Fruit fly (Drosophila melanogaster) whole organism, embryonic: ENCODE measurements around the gene Pis.

ENCODE experiments used
- Ada2b ChIP-seq: fragments of 200-800 bp; sonication (Bioruptor generic); IDR thresholded peaks from 2 replicates; pipeline ENCODE4 v1.3.6; 2022; ENCODE audit warnings: missing biosample characterization, missing genetic modification characterization
- Antp ChIP-seq: fragments of 200-800 bp; sonication (Bioruptor generic); optimal IDR thresholded peaks from 3 replicates; lab custom pipeline; 2016; ENCODE audit warnings: missing biosample characterization, missing genetic modification characterization
- Asciz ChIP-seq: fragments of 200-800 bp; sonication (Bioruptor generic); optimal IDR thresholded peaks from 2 replicates; lab custom pipeline; 2017; ENCODE audit warnings: missing biosample characterization, mild to moderate bottlenecking, missing genetic modification characterization, missing genetic modification reagents
- Bgb ChIP-seq: fragments of 200-800 bp; sonication (Bioruptor generic); IDR thresholded peaks from 2 replicates; pipeline ENCODE4 v1.3.6; 2022; ENCODE audit warnings: missing biosample characterization, missing genetic modification characterization; ENCODE audit not compliant: partially characterized antibody
- CG12219 ChIP-seq: fragments of 200-800 bp; sonication (Bioruptor generic); optimal IDR thresholded peaks from 3 replicates; lab custom pipeline; 2018; ENCODE audit warnings: missing biosample characterization, mild to moderate bottlenecking, missing genetic modification characterization
- CG12236 ChIP-seq: fragments of 200-800 bp; sonication (Bioruptor generic); optimal IDR thresholded peaks from 2 replicates; lab custom pipeline; 2016; ENCODE audit warnings: missing biosample characterization, missing genetic modification characterization
- CG12391 ChIP-seq: fragments of 200-800 bp; sonication (Bioruptor generic); optimal IDR thresholded peaks from 3 replicates; lab custom pipeline; 2018; ENCODE audit warnings: missing biosample characterization, mild to moderate bottlenecking, missing genetic modification characterization, moderate library complexity
- CG15011 ChIP-seq: fragments of 200-800 bp; sonication (Bioruptor generic); optimal IDR thresholded peaks from 3 replicates; lab custom pipeline; 2018; ENCODE audit warnings: missing biosample characterization, mild to moderate bottlenecking, missing genetic modification characterization
- CG17385 ChIP-seq: fragments of 200-800 bp; sonication (Bioruptor generic); optimal IDR thresholded peaks from 3 replicates; lab custom pipeline; 2018; ENCODE audit warnings: missing biosample characterization, mild to moderate bottlenecking, missing genetic modification characterization
- CG2678 ChIP-seq: fragments of 200-800 bp; sonication (Bioruptor generic); optimal IDR thresholded peaks from 3 replicates; lab custom pipeline; 2019; ENCODE audit warnings: missing biosample characterization, mild to moderate bottlenecking, missing genetic modification characterization, moderate library complexity
- CG3065 ChIP-seq: fragments of 200-800 bp; sonication (Bioruptor generic); optimal IDR thresholded peaks from 2 replicates; lab custom pipeline; 2016; ENCODE audit warnings: missing biosample characterization, missing genetic modification characterization
- CG33213 ChIP-seq: fragments of 200-800 bp; sonication (Bioruptor generic); optimal IDR thresholded peaks from 3 replicates; lab custom pipeline; 2016; ENCODE audit warnings: missing biosample characterization, missing genetic modification characterization
- CG33557 ChIP-seq: fragments of 200-800 bp; sonication (Bioruptor generic); optimal IDR thresholded peaks from 2 replicates; lab custom pipeline; 2019; ENCODE audit warnings: missing biosample characterization, mild to moderate bottlenecking, missing genetic modification characterization, moderate library complexity
- CG42726 ChIP-seq: fragments of 200-800 bp; sonication (Bioruptor generic); IDR thresholded peaks from 2 replicates; pipeline ENCODE4 v1.3.6; 2022; ENCODE audit warnings: missing biosample characterization, missing genetic modification characterization; ENCODE audit not compliant: partially characterized antibody
- CG43689 ChIP-seq: fragments of 200-800 bp; sonication (Bioruptor generic); IDR thresholded peaks from 2 replicates; pipeline ENCODE4 v1.3.6; 2022; ENCODE audit warnings: missing biosample characterization, missing genetic modification characterization
- CG4424 ChIP-seq: fragments of 200-800 bp; sonication (Bioruptor generic); optimal IDR thresholded peaks from 3 replicates; lab custom pipeline; 2016; ENCODE audit warnings: missing biosample characterization, missing genetic modification characterization
- CG7745 ChIP-seq: fragments of 200-800 bp; sonication (Bioruptor generic); optimal IDR thresholded peaks from 2 replicates; lab custom pipeline; 2018; ENCODE audit warnings: missing biosample characterization, mild to moderate bottlenecking, missing genetic modification characterization, moderate library complexity
- CG8944 ChIP-seq: fragments of 200-800 bp; sonication (Bioruptor generic); optimal IDR thresholded peaks from 3 replicates; lab custom pipeline; 2016; ENCODE audit warnings: missing biosample characterization, missing genetic modification characterization
- CG9876 ChIP-seq: fragments of 200-800 bp; sonication (Bioruptor generic); optimal IDR thresholded peaks from 2 replicates; lab custom pipeline; 2016; ENCODE audit warnings: missing biosample characterization, missing genetic modification characterization
- Dad ChIP-seq: fragments of 200-800 bp; sonication (Bioruptor generic); optimal IDR thresholded peaks from 3 replicates; lab custom pipeline; 2016; ENCODE audit warnings: missing biosample characterization, missing genetic modification characterization
- HmgD ChIP-seq: fragments of 200-800 bp; sonication (Bioruptor generic); optimal IDR thresholded peaks from 3 replicates; lab custom pipeline; 2016; ENCODE audit warnings: missing biosample characterization, missing genetic modification characterization
- Hsf ChIP-seq: fragments of 200-800 bp; sonication (Bioruptor generic); optimal IDR thresholded peaks from 3 replicates; lab custom pipeline; 2016; ENCODE audit warnings: missing biosample characterization, missing genetic modification characterization
- Max ChIP-seq: fragments of 200-800 bp; sonication (Bioruptor generic); optimal IDR thresholded peaks from 2 replicates; lab custom pipeline; 2016; ENCODE audit warnings: missing biosample characterization, mild to moderate bottlenecking, missing genetic modification characterization
- NC2β ChIP-seq: fragments of 200-800 bp; sonication (Bioruptor generic); optimal IDR thresholded peaks from 2 replicates; lab custom pipeline; 2016; ENCODE audit warnings: missing biosample characterization, missing genetic modification characterization
- Nf-YC ChIP-seq: fragments of 200-800 bp; optimal IDR thresholded peaks from 3 replicates; lab custom pipeline; 2019; ENCODE audit warnings: missing biosample characterization, mild to moderate bottlenecking, missing genetic modification characterization, moderate library complexity
- Ptx1 ChIP-seq: fragments of 200-800 bp; sonication (Bioruptor generic); IDR thresholded peaks from 2 replicates; pipeline ENCODE4 v1.3.6; 2022; ENCODE audit warnings: missing biosample characterization, missing genetic modification characterization
- Rx ChIP-seq: fragments of 200-800 bp; sonication (Bioruptor generic); IDR thresholded peaks from 2 replicates; pipeline ENCODE4 v1.3.6; 2022; ENCODE audit warnings: missing biosample characterization, missing genetic modification characterization
- Sry-β ChIP-seq: fragments of 200-800 bp; sonication (Bioruptor generic); optimal IDR thresholded peaks from 2 replicates; lab custom pipeline; 2018; ENCODE audit warnings: missing biosample characterization, mild to moderate bottlenecking, missing genetic modification characterization, moderate library complexity
- Tbp ChIP-seq: fragments of >200 bp; optimal IDR thresholded peaks from 2 replicates; lab custom pipeline; 2018; ENCODE audit warnings: missing biosample characterization, missing genetic modification characterization
- Trl ChIP-seq, 3 experiments: fragments of >200 bp in 2 of 3; fragments of 200-800 bp in 1 of 3; sonication (Bioruptor generic) in 1 of 3; optimal IDR thresholded peaks; 2 replicates in 1 of 3; 3 replicates in 2 of 3; lab custom pipeline; 2016 to 2017; ENCODE audit warnings: missing biosample characterization in 1 of 3, missing genetic modification characterization in 1 of 3
- ab ChIP-seq: fragments of 200-800 bp; sonication (Bioruptor generic); optimal IDR thresholded peaks from 2 replicates; lab custom pipeline; 2016; ENCODE audit warnings: missing biosample characterization, missing genetic modification characterization
- abd-A ChIP-seq: fragments of 200-800 bp; sonication (Bioruptor generic); optimal IDR thresholded peaks from 3 replicates; lab custom pipeline; 2019; ENCODE audit warnings: missing biosample characterization, mild to moderate bottlenecking, missing genetic modification characterization, moderate library complexity
- ac ChIP-seq: fragments of 200-800 bp; sonication (Bioruptor generic); optimal IDR thresholded peaks from 3 replicates; lab custom pipeline; 2017; ENCODE audit warnings: missing biosample characterization, mild to moderate bottlenecking, missing genetic modification characterization
- ap ChIP-seq: fragments of 200-800 bp; sonication (Bioruptor generic); IDR thresholded peaks from 2 replicates; pipeline ENCODE4 v1.3.6; 2022; ENCODE audit warnings: missing biosample characterization, missing genetic modification characterization
- ci ChIP-seq: fragments of 200-800 bp; sonication (Bioruptor generic); IDR thresholded peaks from 3 replicates; pipeline ENCODE4 v1.3.6; 2022; ENCODE audit warnings: missing biosample characterization, missing genetic modification characterization
- dan ChIP-seq: fragments of 200-800 bp; sonication (Bioruptor generic); IDR thresholded peaks from 2 replicates; pipeline ENCODE4 v1.3.6; 2022; ENCODE audit warnings: missing biosample characterization, missing genetic modification characterization
- disco-r ChIP-seq: fragments of 200-800 bp; sonication (Bioruptor generic); optimal IDR thresholded peaks from 2 replicates; lab custom pipeline; 2016; ENCODE audit warnings: missing biosample characterization, missing genetic modification characterization
- emc ChIP-seq: fragments of 200-800 bp; sonication (Bioruptor generic); optimal IDR thresholded peaks from 2 replicates; lab custom pipeline; 2016; ENCODE audit warnings: missing biosample characterization, missing genetic modification characterization
- ewg ChIP-seq: fragments of 200-800 bp; sonication (Bioruptor generic); optimal IDR thresholded peaks from 3 replicates; lab custom pipeline; 2017; ENCODE audit warnings: mild to moderate bottlenecking, missing biosample characterization, missing genetic modification reagents, missing genetic modification characterization
- gro ChIP-seq: fragments of 200-800 bp; sonication (Bioruptor generic); optimal IDR thresholded peaks from 2 replicates; lab custom pipeline; 2016; ENCODE audit warnings: missing biosample characterization, missing genetic modification characterization
- hkb ChIP-seq, 2 experiments: fragments of 200-800 bp in 1 of 2; fragments of >200 bp in 1 of 2; sonication (Bioruptor generic) in 1 of 2; IDR thresholded peaks in 1 of 2; optimal IDR thresholded peaks in 1 of 2; 2 replicates each; pipeline versions ENCODE4 v1.3.6 to Lab custom; 2017 to 2022; ENCODE audit warnings: missing biosample characterization in 1 of 2, missing genetic modification characterization in 1 of 2
- ind ChIP-seq: fragments of 200-800 bp; sonication (Bioruptor generic); optimal IDR thresholded peaks from 3 replicates; lab custom pipeline; 2016; ENCODE audit warnings: missing biosample characterization, missing genetic modification characterization
- ken ChIP-seq: fragments of 200-800 bp; sonication (Bioruptor generic); IDR thresholded peaks from 3 replicates; pipeline ENCODE4 v1.3.6; 2022; ENCODE audit warnings: missing biosample characterization, missing genetic modification characterization
- nau ChIP-seq: fragments of 200-800 bp; sonication (Bioruptor generic); optimal IDR thresholded peaks from 3 replicates; lab custom pipeline; 2017; ENCODE audit warnings: missing biosample characterization, mild to moderate bottlenecking, missing genetic modification characterization, missing genetic modification reagents
- org-1 ChIP-seq: fragments of 200-800 bp; sonication (Bioruptor generic); optimal IDR thresholded peaks from 2 replicates; lab custom pipeline; 2017; ENCODE audit warnings: missing biosample characterization, missing genetic modification characterization
- pan ChIP-seq, 4 experiments: fragments of >200 bp in 3 of 4; fragments of 200-800 bp in 1 of 4; sonication (Bioruptor generic) in 1 of 4; optimal IDR thresholded peaks in 3 of 4; IDR thresholded peaks in 1 of 4; 2 replicates each; pipeline versions ENCODE4 v1.3.6 to Lab custom; 2017 to 2022; ENCODE audit warnings: missing biosample characterization in 2 of 4, missing genetic modification characterization in 2 of 4, mixed read lengths in 1 of 4
- phol ChIP-seq: fragments of 200-800 bp; sonication (Bioruptor generic); optimal IDR thresholded peaks from 3 replicates; lab custom pipeline; 2018; ENCODE audit warnings: missing biosample characterization, mild to moderate bottlenecking, missing genetic modification characterization, moderate library complexity
- sisA ChIP-seq: fragments of 200-800 bp; sonication (Bioruptor generic); IDR thresholded peaks from 2 replicates; pipeline ENCODE4 v1.3.6; 2022; ENCODE audit warnings: missing biosample characterization, missing genetic modification characterization
- tgo ChIP-seq: fragments of 200-800 bp; sonication (Bioruptor generic); IDR thresholded peaks from 3 replicates; pipeline ENCODE4 v1.3.6; 2022; ENCODE audit warnings: missing biosample characterization, missing genetic modification characterization
- unc-4 ChIP-seq: fragments of 200-800 bp; sonication (Bioruptor generic); IDR thresholded peaks from 2 replicates; pipeline ENCODE4 v1.3.6; 2022; ENCODE audit warnings: missing biosample characterization, missing genetic modification characterization; ENCODE audit not compliant: partially characterized antibody
- zen ChIP-seq: fragments of 200-800 bp; sonication (Bioruptor generic); optimal IDR thresholded peaks from 3 replicates; lab custom pipeline; 2018; ENCODE audit warnings: missing biosample characterization, mild to moderate bottlenecking, missing genetic modification characterization, moderate library complexity

The Pis gene

DNA sequence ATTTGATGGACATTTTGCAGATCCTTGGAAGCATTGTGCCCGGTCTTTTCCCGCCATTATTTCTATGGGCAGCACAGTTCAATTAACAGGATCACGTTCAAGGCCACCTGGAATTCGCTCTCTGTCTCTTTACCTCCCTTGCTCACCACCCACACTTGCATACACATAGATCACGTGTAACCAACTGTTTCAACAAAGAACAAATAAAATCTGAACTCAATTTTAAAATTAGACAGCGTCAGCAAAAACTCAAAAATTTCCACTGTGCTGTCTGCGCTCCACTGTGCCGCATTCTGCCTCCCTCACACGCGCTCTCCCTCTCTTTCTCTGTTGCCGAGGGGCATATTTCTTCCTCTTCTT is 6.0 kb upstream of the Pis start (continued):
- TF ChIP-seq Nf-YC, result no peak
- no peak for TF ChIP-seq Dad (GFP tag; lab: Kevin White, UChicago)
- no peak for TF ChIP-seq CG12391 (tag; lab: Kevin White, UChicago)
- no peak for TF ChIP-seq disco-r (GFP tag; lab: Kevin White, UChicago)
- no peak for TF ChIP-seq CG8944 (GFP tag; lab: Kevin White, UChicago)
- TF ChIP-seq gro (GFP tag; lab: Kevin White, UChicago), result no peak
- TF ChIP-seq CG12236, result no peak
- TF ChIP-seq ken (GFP tag; lab: Robert Waterston, UW), result no peak
- TF ChIP-seq Tbp (GFP tag; lab: Kevin White, UChicago), result no peak
- TF ChIP-seq CG12219 (GFP tag; lab: Kevin White, UChicago), result peak; percentile 2
- TF ChIP-seq NC2β (GFP tag; lab: Kevin White, UChicago), result no peak
- no peak for TF ChIP-seq ac (GFP tag; lab: Kevin White, UChicago)
- TF ChIP-seq ap, result no peak
- TF ChIP-seq abd-A (tag; lab: Kevin White, UChicago), result no peak
- peak; percentile 19; the same call in 1 of the 2 replicates for TF ChIP-seq Ptx1
- TF ChIP-seq Rx (GFP tag; lab: Robert Waterston, UW), result no peak
- no peak for TF ChIP-seq CG15011 (GFP tag; lab: Kevin White, UChicago)
- no peak for TF ChIP-seq unc-4 (GFP tag; lab: Robert Waterston, UW)
- TF ChIP-seq org-1 (GFP tag; lab: Kevin White, UChicago), result no peak
- no peak for TF ChIP-seq Sry-β (GFP tag; lab: Kevin White, UChicago)
- no peak for TF ChIP-seq ci
- no peak for TF ChIP-seq dan (GFP tag; lab: Robert Waterston, UW)
- TF ChIP-seq CG33557 (GFP tag; lab: Kevin White, UChicago), result no peak
- TF ChIP-seq HmgD, result no peak
- no peak for TF ChIP-seq CG43689 (GFP tag; lab: Robert Waterston, UW)
- TF ChIP-seq tgo (GFP tag; lab: Robert Waterston, UW), result 0 out of 3 replicates have a peak, but pooled peaks have one; percentile 34
- TF ChIP-seq pan (optimal IDR thresholded peaks at IDR 0.05; lab: Kevin White, UChicago), result no peak
- peak in 1 of 2 experiments; percentile 28 for TF ChIP-seq pan (GFP tag; optimal IDR thresholded peaks at IDR 0.05 in 1 of 2, IDR thresholded peaks at IDR 0.05 in 1 of 2)
- TF ChIP-seq emc (GFP tag; lab: Kevin White, UChicago), result no peak
- no peak for TF ChIP-seq Hsf
- no peak for TF ChIP-seq Antp (GFP tag; lab: Kevin White, UChicago)
- TF ChIP-seq CG33213 (GFP tag; lab: Kevin White, UChicago), result no peak
- no peak for TF ChIP-seq ab (GFP tag; lab: Kevin White, UChicago)
- TF ChIP-seq ewg, result no peak
- peak; percentile 3 for TF ChIP-seq CG2678 (tag; lab: Kevin White, UChicago)
- no peak for TF ChIP-seq sisA
- TF ChIP-seq zen, result no peak
- TF ChIP-seq phol (tag; lab: Kevin White, UChicago), result peak; percentile 8
- no peak for TF ChIP-seq Max (GFP tag; lab: Kevin White, UChicago)
- no peak for TF ChIP-seq CG4424 (GFP tag; lab: Kevin White, UChicago)
- TF ChIP-seq hkb (optimal IDR thresholded peaks at IDR 0.05; lab: Kevin White, UChicago), result no peak
- TF ChIP-seq hkb (GFP tag; IDR thresholded peaks at IDR 0.05; lab: Robert Waterston, UW), result no peak
- TF ChIP-seq Trl (optimal IDR thresholded peaks at IDR 0.05; lab: Kevin White, UChicago), result peak in 1 of 2 experiments; percentile 28
- no peak for TF ChIP-seq Trl (GFP tag; optimal IDR thresholded peaks at IDR 0.05; lab: Kevin White, UChicago)
- TF ChIP-seq CG9876 (GFP tag; lab: Kevin White, UChicago), result no peak
- TF ChIP-seq Asciz (GFP tag; lab: Kevin White, UChicago), result no peak
- no peak for TF ChIP-seq nau (GFP tag; lab: Kevin White, UChicago)
- TF ChIP-seq CG3065 (GFP tag; lab: Kevin White, UChicago), result no peak
- TF ChIP-seq ind, result no peak
- no peak for TF ChIP-seq CG17385 (GFP tag; lab: Kevin White, UChicago)
- TF ChIP-seq Ada2b (GFP tag; lab: Robert Waterston, UW), result no peak
- no peak for TF ChIP-seq Bgb (GFP tag; lab: Robert Waterston, UW)
- TF ChIP-seq CG7745, result no peak
- TF ChIP-seq CG42726 (GFP tag; lab: Robert Waterston, UW), result no peak
